Fruit fly (Drosophila melanogaster) whole organism: ENCODE results near the gene CG6567.

Experiments used
- CG8478 ChIP-seq: fragments of >200 bp; optimal IDR thresholded peaks from 2 replicates; lab custom pipeline; 2018; ENCODE audit warnings: inconsistent platforms
- EcR ChIP-seq, 2 experiments: fragments of >200 bp; optimal IDR thresholded peaks; 2 replicates each; lab custom pipeline; 2017; ENCODE audit warnings: missing biosample characterization in 2 of 2, missing genetic modification characterization in 2 of 2, missing genetic modification reagents in 2 of 2
- pan ChIP-seq: fragments of >200 bp; optimal IDR thresholded peaks from 2 replicates; lab custom pipeline; 2017
- psq ChIP-seq: fragments of >200 bp; optimal IDR thresholded peaks from 2 replicates; lab custom pipeline; 2017
- usp ChIP-seq: fragments of >200 bp; optimal IDR thresholded peaks from 2 replicates; lab custom pipeline; 2017; ENCODE audit warnings: missing biosample characterization, missing genetic modification characterization, mixed read lengths

DNA sequence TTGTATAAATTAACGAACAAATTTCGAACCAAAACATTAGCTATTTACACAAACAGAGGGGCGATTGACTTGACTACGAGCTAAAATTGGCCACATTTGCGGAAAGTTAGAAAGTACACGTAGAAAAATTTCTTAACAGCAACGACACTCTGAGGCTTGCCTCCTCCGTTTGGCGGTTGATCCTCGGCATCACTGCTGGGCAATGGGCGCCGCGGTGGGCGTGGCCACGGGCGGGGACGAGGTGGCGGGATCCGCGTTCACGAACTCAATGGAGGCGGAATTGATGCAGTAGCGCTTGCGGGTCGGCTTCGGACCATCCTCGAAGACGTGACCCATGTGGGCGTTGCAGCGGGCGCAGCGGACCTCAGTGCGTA, 9.2 kb upstream of the CG6567 start:
- no peak for TF ChIP-seq pan (lab: Kevin White, UChicago)
- no peak for TF ChIP-seq psq (lab: Kevin White, UChicago)
- no peak for TF ChIP-seq EcR (GFP tag; optimal IDR thresholded peaks at IDR 0.05; lab: Kevin White, UChicago)
- no peak for TF ChIP-seq usp (GFP tag; lab: Kevin White, UChicago)
- TF ChIP-seq CG8478 (lab: Kevin White, UChicago): no peak
